Fruit fly (Drosophila melanogaster): Measurements from ENCODE around the gene htl.

- TF ChIP-seq lola (GFP tag; optimal IDR thresholded peaks at IDR 0.05), result no peak
- TF ChIP-seq Hr78 (GFP tag; optimal IDR thresholded peaks at IDR 0.05), result no peak
- TF ChIP-seq pan (optimal IDR thresholded peaks at IDR 0.05), result no peak
- no peak for TF ChIP-seq Vsx2 (GFP tag; optimal IDR thresholded peaks at IDR 0.05; ENCODE audit: partially characterized antibody)
- TF ChIP-seq Abd-B (GFP tag; optimal IDR thresholded peaks at IDR 0.05), result no peak
Measured at dm6 chr3R:18004698-18005097, 48.1 kb downstream of the htl start.

All from whole organism, wandering third instar larva.